Worm (Caenorhabditis elegans): ENCODE measurements around the gene fipr-18.

DNA sequence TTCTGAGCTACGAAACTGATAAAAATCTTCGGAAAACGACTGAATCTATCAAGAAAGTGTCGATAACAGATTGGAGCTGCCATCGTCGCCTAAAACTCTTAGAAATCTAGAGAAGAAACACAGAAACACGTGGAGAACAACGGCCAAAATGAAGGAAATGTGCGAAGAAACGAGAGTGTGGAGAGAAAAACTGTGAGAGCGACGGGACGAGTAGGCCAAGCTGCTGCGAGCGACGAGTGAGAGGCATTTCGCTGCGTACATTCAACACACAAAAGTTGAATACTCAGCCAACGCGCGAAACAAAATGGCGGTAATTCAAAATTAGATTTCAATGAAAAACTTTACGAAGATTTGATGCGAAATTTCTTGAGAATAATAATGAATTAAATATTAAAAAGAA is 39.2 kb downstream of the fipr-18 start:
- TF ChIP-seq him-1 (tag; optimal IDR thresholded peaks at IDR 0.05) (no peak), dao-5 (tag; optimal IDR thresholded peaks at IDR 0.05) (no peak), W03F9.2 (tag; optimal IDR thresholded peaks at IDR 0.05) (peak; percentile 86)

All from whole organism, L4/young adult.